Worm (Caenorhabditis elegans) whole organism, mixed stage, embryonic: ENCODE data around the gene K07F5.6.
"Not testable (repeated sequence)": the region's sequence is repeated elsewhere in the genome, so short reads cannot be mapped to it uniquely, and the experiment has no call there.

Source experiments
- M03D4.4 ChIP-seq: sonication (generic microtip); optimal IDR thresholded peaks from 2 replicates; lab custom pipeline; 2017; ENCODE audit warnings: mild to moderate bottlenecking, missing genetic modification characterization, missing compliant biosample characterization
- bed-3 ChIP-seq: fragments of 200-800 bp; sonication (Bioruptor generic); optimal IDR thresholded peaks from 3 replicates; lab custom pipeline; 2018; ENCODE audit warnings: mild to moderate bottlenecking, missing genetic modification characterization, moderate library complexity, missing compliant biosample characterization
- blmp-1 ChIP-seq: fragments of 150-350 bp; optimal IDR thresholded peaks from 2 replicates; lab custom pipeline; 2014; ENCODE audit warnings: missing biosample characterization, missing genetic modification characterization
- ceh-43 ChIP-seq: fragments of 200-800 bp; sonication (Bioruptor generic); optimal IDR thresholded peaks from 2 replicates; lab custom pipeline; 2018; ENCODE audit warnings: mild to moderate bottlenecking, missing genetic modification characterization, moderate library complexity, missing compliant biosample characterization
- ceh-83 ChIP-seq: fragments of 200-800 bp; sonication (Bioruptor generic); optimal IDR thresholded peaks from 2 replicates; lab custom pipeline; 2018; ENCODE audit warnings: mild to moderate bottlenecking, missing genetic modification characterization, missing compliant biosample characterization
- ces-1 ChIP-seq: fragments of 150-350 bp; optimal IDR thresholded peaks from 2 replicates; lab custom pipeline; 2014; ENCODE audit warnings: missing biosample characterization, missing genetic modification reagents, missing genetic modification characterization
- cnd-1 ChIP-seq: fragments of 200-800 bp; sonication (Bioruptor generic); optimal IDR thresholded peaks from 2 replicates; lab custom pipeline; 2018; ENCODE audit warnings: mild to moderate bottlenecking, missing genetic modification characterization, missing compliant biosample characterization
- drap-1 ChIP-seq: fragments of 200-800 bp; sonication (Bioruptor generic); optimal IDR thresholded peaks from 3 replicates; lab custom pipeline; 2018; ENCODE audit warnings: mild to moderate bottlenecking, missing genetic modification characterization, missing compliant biosample characterization
- elt-1 ChIP-seq: sonication (generic microtip); optimal IDR thresholded peaks from 2 replicates; lab custom pipeline; 2017; ENCODE audit warnings: missing genetic modification characterization, mild to moderate bottlenecking, missing compliant biosample characterization, antibody characterized with exemption, moderate library complexity, borderline replicate concordance; ENCODE audit not compliant: insufficient read depth
- flh-1 ChIP-seq: fragments of 200-800 bp; sonication (Bioruptor generic); optimal IDR thresholded peaks from 2 replicates; lab custom pipeline; 2018; ENCODE audit warnings: mild to moderate bottlenecking, missing genetic modification characterization, moderate library complexity, missing compliant biosample characterization
- hlh-1 ChIP-seq: fragments of 150-350 bp; optimal IDR thresholded peaks from 2 replicates; lab custom pipeline; 2014; ENCODE audit warnings: missing biosample characterization, missing genetic modification reagents, missing genetic modification characterization
- lin-13 ChIP-seq: fragments of 150-350 bp; optimal IDR thresholded peaks from 2 replicates; lab custom pipeline; 2014; ENCODE audit warnings: missing biosample characterization, missing genetic modification characterization
- lin-32 ChIP-seq: fragments of 200-800 bp; sonication (Bioruptor generic); optimal IDR thresholded peaks from 2 replicates; lab custom pipeline; 2018; ENCODE audit warnings: mild to moderate bottlenecking, missing genetic modification characterization, missing compliant biosample characterization
- lsy-2 ChIP-seq: fragments of 150-350 bp; optimal IDR thresholded peaks from 2 replicates; lab custom pipeline; 2014; ENCODE audit warnings: missing biosample characterization, missing genetic modification characterization
- mep-1 ChIP-seq: fragments of 150-350 bp; optimal IDR thresholded peaks from 2 replicates; lab custom pipeline; 2017; ENCODE audit warnings: missing biosample characterization, missing genetic modification reagents, missing genetic modification characterization, inconsistent platforms
- mls-2 ChIP-seq: sonication (generic microtip); optimal IDR thresholded peaks from 2 replicates; lab custom pipeline; 2016; ENCODE audit warnings: mild to moderate bottlenecking, missing genetic modification characterization, moderate library complexity, missing compliant biosample characterization
- nhr-12 ChIP-seq: fragments of 150-350 bp; optimal IDR thresholded peaks from 2 replicates; lab custom pipeline; 2014; ENCODE audit warnings: missing biosample characterization, missing genetic modification characterization
- nhr-2 ChIP-seq: fragments of 150-350 bp; optimal IDR thresholded peaks from 2 replicates; lab custom pipeline; 2014; ENCODE audit warnings: missing biosample characterization, missing genetic modification characterization
- nhr-237 ChIP-seq: fragments of 150-350 bp; optimal IDR thresholded peaks from 2 replicates; lab custom pipeline; 2014; ENCODE audit warnings: missing biosample characterization, missing genetic modification characterization
- sem-2 ChIP-seq: fragments of 200-800 bp; sonication (Bioruptor generic); optimal IDR thresholded peaks from 2 replicates; lab custom pipeline; 2018; ENCODE audit warnings: mild to moderate bottlenecking, missing genetic modification characterization, missing compliant biosample characterization
- sptf-1 ChIP-seq: sonication (generic microtip); optimal IDR thresholded peaks from 2 replicates; lab custom pipeline; 2017; ENCODE audit warnings: mild to moderate bottlenecking, missing genetic modification characterization, moderate library complexity, missing compliant biosample characterization
- unc-120 ChIP-seq: sonication (generic microtip); optimal IDR thresholded peaks from 2 replicates; lab custom pipeline; 2017; ENCODE audit warnings: missing genetic modification characterization, missing compliant biosample characterization; ENCODE audit not compliant: poor library complexity, severe bottlenecking
- unc-39 ChIP-seq: fragments of 150-350 bp; optimal IDR thresholded peaks from 2 replicates; lab custom pipeline; 2014; ENCODE audit warnings: missing biosample characterization, missing genetic modification characterization
- unc-62 ChIP-seq: fragments of 150-350 bp; optimal IDR thresholded peaks from 2 replicates; lab custom pipeline; 2014; ENCODE audit warnings: missing biosample characterization, missing genetic modification reagents, missing genetic modification characterization
- zip-8 ChIP-seq: fragments of 150-350 bp; optimal IDR thresholded peaks from 2 replicates; lab custom pipeline; 2014; ENCODE audit warnings: missing biosample characterization, missing genetic modification characterization

K07F5.6 gene

ce11 chrIV:9848075-9848474, 1.6 kb upstream of the K07F5.6 start, which contains the start of gene K07F5.7:
Gene K07F5.7, minus strand, starts transcription at chrIV:9848175.
- no peak for TF ChIP-seq flh-1 (GFP tag; lab: Kevin White, UChicago)
- TF ChIP-seq lin-32 (GFP tag; lab: Kevin White, UChicago): no peak
- no peak for TF ChIP-seq mls-2 (tag; lab: Kevin White, UChicago)
- no peak for TF ChIP-seq drap-1
- TF ChIP-seq nhr-2 (tag; lab: Kevin White, UChicago): no peak
- TF ChIP-seq ces-1 (GFP tag; lab: Kevin White, UChicago): no peak
- TF ChIP-seq mep-1 (tag; lab: Kevin White, UChicago): no peak
- no peak for TF ChIP-seq lsy-2
- TF ChIP-seq nhr-237: no peak
- no peak for TF ChIP-seq nhr-12 (tag; lab: Kevin White, UChicago)
- no peak for TF ChIP-seq lin-13
- no peak for TF ChIP-seq hlh-1
- TF ChIP-seq unc-62: no peak
- TF ChIP-seq bed-3 (GFP tag; lab: Kevin White, UChicago): no peak
- no peak for TF ChIP-seq cnd-1 (tag; lab: Kevin White, UChicago)

- TF ChIP-seq zip-8 (tag; lab: Kevin White, UChicago): no peak
- TF ChIP-seq, all 35 proteins: peak for 0
Measured at ce11 chrIV:9843760-9844159, 2.7 kb downstream of the K07F5.6 start, which contains the start of gene nspd-2. Gene nspd-2, plus strand, starts transcription at chrIV:9844060.

ce11 chrIV:9842071-9842470, 4.4 kb downstream of the K07F5.6 start, which contains the start of gene K07F5.17:
Gene K07F5.17, plus strand, starts transcription at chrIV:9842371.
- TF ChIP-seq unc-62: no peak
- no peak for TF ChIP-seq zip-8 (tag; lab: Kevin White, UChicago)

- no peak for TF ChIP-seq unc-120 (tag; lab: Kevin White, UChicago)
Measured at ce11 chrIV:9840984-9841590, 5.4 kb downstream of the K07F5.6 start, which contains the start of the genes kin-24 and msp-56. Gene kin-24, minus strand, starts transcription at chrIV:9841084. Gene msp-56, plus strand, starts transcription at chrIV:9841540.

ce11 chrIV:9837349-9837748, 9.1 kb downstream of the K07F5.6 start, which contains the start of gene msp-10:
Gene msp-10, plus strand, starts transcription at chrIV:9837649.
- not testable (repeated sequence) for TF ChIP-seq ceh-83 (GFP tag; lab: Kevin White, UChicago); M03D4.4 (tag; lab: Kevin White, UChicago); mep-1 (tag; lab: Kevin White, UChicago)

ce11 chrIV:9836317-9836716, 10.2 kb downstream of the K07F5.6 start, which contains the start of gene msp-81:
Gene msp-81, minus strand, starts transcription at chrIV:9836417.
- TF ChIP-seq ceh-83 (GFP tag; lab: Kevin White, UChicago) (no peak), blmp-1 (tag; lab: Kevin White, UChicago) (no peak), nhr-12 (tag; lab: Kevin White, UChicago) (no peak)

ce11 chrIV:9833337-9833736, 13.1 kb downstream of the K07F5.6 start:
- TF ChIP-seq flh-1 (GFP tag; lab: Kevin White, UChicago) (no peak), nhr-2 (tag; lab: Kevin White, UChicago) (no peak), drap-1 (no peak), unc-39 (tag; lab: Kevin White, UChicago) (no peak), sem-2 (GFP tag; lab: Kevin White, UChicago) (no peak), elt-1 (tag; lab: Kevin White, UChicago) (no peak), hlh-1 (no peak), sptf-1 (tag; lab: Kevin White, UChicago) (no peak), ceh-43 (GFP tag; lab: Kevin White, UChicago) (no peak)
